Fruit fly (Drosophila melanogaster): ENCODE data around the gene RpL30.

The RpL30 gene

dm6 chr2L:18967897-18968296, 41.2 kb downstream of the RpL30 start (continued):
- TF ChIP-seq Mes4 (GFP tag; optimal IDR thresholded peaks at IDR 0.05) (no peak), Pdp1 (GFP tag; optimal IDR thresholded peaks at IDR 0.05) (peak in 1 of 2 experiments; percentile 11), so (GFP tag; IDR thresholded peaks at IDR 0.05) (no peak), dmrt99B (tag; optimal IDR thresholded peaks at IDR 0.05) (no peak), ken (GFP tag; IDR thresholded peaks at IDR 0.05) (no peak), gem (tag; optimal IDR thresholded peaks at IDR 0.05) (no peak), crc (GFP tag; optimal IDR thresholded peaks at IDR 0.05) (no peak), CG15011 (GFP tag; optimal IDR thresholded peaks at IDR 0.05) (no peak), H2.0 (GFP tag; IDR thresholded peaks at IDR 0.05) (no peak), bsh (GFP tag; optimal IDR thresholded peaks at IDR 0.05) (no peak), HLH3B (GFP tag; IDR thresholded peaks at IDR 0.05) (0 out of 2 replicates have a peak, but pooled peaks have one; percentile 21), sug (tag; optimal IDR thresholded peaks at IDR 0.05) (peak; percentile 37), CG32767 (GFP tag; IDR thresholded peaks at IDR 0.05) (no peak), CG18476 (GFP tag; optimal IDR thresholded peaks at IDR 0.05) (no peak), HmgD (GFP tag; optimal IDR thresholded peaks at IDR 0.05) (no peak), CG1529 (GFP tag; optimal IDR thresholded peaks at IDR 0.05) (peak; percentile 69), D19A (tag; optimal IDR thresholded peaks at IDR 0.05) (peak; percentile 15), onecut (GFP tag; IDR thresholded peaks at IDR 0.05) (no peak), gcm (GFP tag; optimal IDR thresholded peaks at IDR 0.05) (no peak), ranshi (GFP tag; IDR thresholded peaks at IDR 0.05) (no peak), CG18599 (GFP tag; optimal IDR thresholded peaks at IDR 0.05) (peak; percentile 8), tll (GFP tag; optimal IDR thresholded peaks at IDR 0.05) (no peak), HmgZ (tag; optimal IDR thresholded peaks at IDR 0.05) (peak; percentile 36), fd102C (GFP tag; optimal IDR thresholded peaks at IDR 0.05) (no peak), mirr (GFP tag; optimal IDR thresholded peaks at IDR 0.05) (peak; percentile 12), Hey (tag; optimal IDR thresholded peaks at IDR 0.05) (peak; percentile 87), CG14667 (GFP tag; IDR thresholded peaks at IDR 0.05) (no peak), BtbVII (GFP tag; optimal IDR thresholded peaks at IDR 0.05) (peak; percentile 27), Trl (optimal IDR thresholded peaks at IDR 0.05) (no peak), Trl (GFP tag; optimal IDR thresholded peaks at IDR 0.05) (no peak), chm (GFP tag; IDR thresholded peaks at IDR 0.05) (no peak), CG11247 (GFP tag; IDR thresholded peaks at IDR 0.05) (no peak), CG8281 (tag; optimal IDR thresholded peaks at IDR 0.05) (no peak), dmrt11E (tag; optimal IDR thresholded peaks at IDR 0.05) (no peak), fu2 (GFP tag; optimal IDR thresholded peaks at IDR 0.05) (no peak), sisA (GFP tag; IDR thresholded peaks at IDR 0.05) (no peak), CG32532 (GFP tag; IDR thresholded peaks at IDR 0.05) (peak; percentile 14; the same call in 1 of the 2 replicates), CG8290 (GFP tag; optimal IDR thresholded peaks at IDR 0.05) (no peak), CG8290 (tag; optimal IDR thresholded peaks at IDR 0.05) (peak in 1 of 2 experiments; percentile 28)

- TF ChIP-seq HHEX (GFP tag; optimal IDR thresholded peaks at IDR 0.05) (peak; percentile 57), esg (GFP tag; conservative IDR thresholded peaks at IDR 0.05) (peak; percentile 40; the same call in 1 of the 2 replicates), slbo (GFP tag; IDR thresholded peaks at IDR 0.05) (peak; percentile 78), CG15011 (GFP tag; optimal IDR thresholded peaks at IDR 0.05) (no peak), Bdp1 (GFP tag; optimal IDR thresholded peaks at IDR 0.05) (no peak), org-1 (GFP tag; optimal IDR thresholded peaks at IDR 0.05) (no peak), Jarid2 (GFP tag; optimal IDR thresholded peaks at IDR 0.05) (no peak), Taf1 (GFP tag; IDR thresholded peaks at IDR 0.05) (peak; percentile 69), CG4820 (GFP tag; optimal IDR thresholded peaks at IDR 0.05) (no peak), PHDP (tag; optimal IDR thresholded peaks at IDR 0.05) (peak; percentile 48), CG14667 (GFP tag; IDR thresholded peaks at IDR 0.05) (peak; percentile 29; the same call in 1 of the 2 replicates), NFAT (GFP tag; IDR thresholded peaks at IDR 0.05) (0 out of 2 replicates have a peak, but pooled peaks have one; percentile 37), tap (tag; optimal IDR thresholded peaks at IDR 0.05) (peak; percentile 52), bsh (GFP tag; optimal IDR thresholded peaks at IDR 0.05) (no peak), ind (GFP tag; optimal IDR thresholded peaks at IDR 0.05) (peak; percentile 41), sd (tag; optimal IDR thresholded peaks at IDR 0.05) (no peak), prd (optimal IDR thresholded peaks at IDR 0.05) (no peak), prd (GFP tag; IDR thresholded peaks at IDR 0.05) (peak; percentile 48; the same call in 2 of the 3 replicates)
Measured at dm6 chr2L:18966844-18967243, 42.3 kb downstream of the RpL30 start.

Measured in whole organism, embryonic.